Fruit fly (Drosophila melanogaster): Measurements from ENCODE around the gene Rpn3.

Gene Rpn3

DNA sequence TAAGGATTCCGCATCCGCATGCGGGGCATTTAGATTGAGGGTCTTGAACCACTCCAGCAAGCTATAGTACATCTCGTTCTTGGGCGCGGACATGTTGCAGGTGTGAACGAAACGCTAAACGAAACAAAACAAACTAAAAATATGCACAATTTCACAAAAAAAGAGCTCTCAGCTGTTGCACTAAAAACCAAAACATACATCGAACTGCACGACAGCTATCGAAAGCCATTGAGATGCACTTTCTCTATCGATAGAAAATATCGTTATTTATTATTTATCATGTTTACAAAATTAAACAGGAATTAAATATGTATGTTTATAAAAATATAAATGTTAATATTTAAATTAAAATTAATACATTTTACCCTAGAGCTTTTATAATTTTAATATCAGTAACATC, 18.3 kb upstream of the Rpn3 start, which contains the start of gene hook:
hook (minus strand) TSS at position 211 of the 400 bp plus-strand sequence.
- peak; percentile 22 for TF ChIP-seq CG12659 (GFP tag; optimal IDR thresholded peaks at IDR 0.05)
- no peak for TF ChIP-seq Elba2 (GFP tag; optimal IDR thresholded peaks at IDR 0.05)
- peak; percentile 81; the same call in 2 of the 4 replicates for TF ChIP-seq chinmo (GFP tag; IDR thresholded peaks at IDR 0.05; ENCODE audit: partially characterized antibody)
- TF ChIP-seq CG13287 (GFP tag; IDR thresholded peaks at IDR 0.05; ENCODE audit: partially characterized antibody), result peak; percentile 81
- TF ChIP-seq vnd (GFP tag; IDR thresholded peaks at IDR 0.05; ENCODE audit: partially characterized antibody), result peak; percentile 64
- peak; percentile 75 for TF ChIP-seq zen2 (GFP tag; IDR thresholded peaks at IDR 0.05; ENCODE audit: partially characterized antibody)
- TF ChIP-seq Antp (GFP tag; optimal IDR thresholded peaks at IDR 0.05), result no peak
- peak; percentile 45; the same call in 1 of the 3 replicates for TF ChIP-seq CG7963 (GFP tag; IDR thresholded peaks at IDR 0.05; ENCODE audit: partially characterized antibody)
- TF ChIP-seq CG12236 (GFP tag; optimal IDR thresholded peaks at IDR 0.05), result no peak
- peak; percentile 49; the same call in 2 of the 3 replicates for TF ChIP-seq row (GFP tag; IDR thresholded peaks at IDR 0.05)
- TF ChIP-seq Dll (GFP tag; IDR thresholded peaks at IDR 0.05; ENCODE audit: partially characterized antibody), result peak; percentile 85
- no peak for TF ChIP-seq CG9817 (tag; optimal IDR thresholded peaks at IDR 0.05)
- TF ChIP-seq CG16813 (GFP tag; IDR thresholded peaks at IDR 0.05; ENCODE audit: partially characterized antibody), result peak; percentile 69
- no peak for TF ChIP-seq maf-S (GFP tag; optimal IDR thresholded peaks at IDR 0.05)
- TF ChIP-seq CG9727 (GFP tag; optimal IDR thresholded peaks at IDR 0.05), result no peak
- peak; percentile 70 for TF ChIP-seq CG34224 (GFP tag; IDR thresholded peaks at IDR 0.05; ENCODE audit: partially characterized antibody)
- TF ChIP-seq bowl (GFP tag; IDR thresholded peaks at IDR 0.05), result no peak
- no peak for TF ChIP-seq CG3281 (GFP tag; optimal IDR thresholded peaks at IDR 0.05)
- no peak for TF ChIP-seq CG17612 (GFP tag; IDR thresholded peaks at IDR 0.05)
- peak; percentile 85 for TF ChIP-seq bbx (GFP tag; IDR thresholded peaks at IDR 0.05; ENCODE audit: partially characterized antibody)
- TF ChIP-seq CG6813 (GFP tag; optimal IDR thresholded peaks at IDR 0.05), result no peak
- 0 out of 2 replicates have a peak, but pooled peaks have one; percentile 14 for TF ChIP-seq Rfx (GFP tag; IDR thresholded peaks at IDR 0.05)
- TF ChIP-seq Doc3 (GFP tag; IDR thresholded peaks at IDR 0.05; ENCODE audit: partially characterized antibody), result peak; percentile 84
- no peak for TF ChIP-seq fu2 (GFP tag; optimal IDR thresholded peaks at IDR 0.05)
- TF ChIP-seq CG6854 (GFP tag; optimal IDR thresholded peaks at IDR 0.05), result no peak
- TF ChIP-seq CG6175 (GFP tag; IDR thresholded peaks at IDR 0.05), result no peak
- TF ChIP-seq CG14710 (tag; optimal IDR thresholded peaks at IDR 0.05), result peak; percentile 15
- TF ChIP-seq CG6791 (GFP tag; IDR thresholded peaks at IDR 0.05; ENCODE audit: partially characterized antibody), result peak; percentile 84
- TF ChIP-seq usp (GFP tag; optimal IDR thresholded peaks at IDR 0.05), result no peak
- peak; percentile 22 for TF ChIP-seq CG4617 (GFP tag; optimal IDR thresholded peaks at IDR 0.05; ENCODE audit: borderline replicate concordance)
- peak; percentile 69 for TF ChIP-seq Dref (GFP tag; IDR thresholded peaks at IDR 0.05)
- TF ChIP-seq inv (GFP tag; IDR thresholded peaks at IDR 0.05; ENCODE audit: partially characterized antibody), result peak; percentile 67
- TF ChIP-seq CG33557 (GFP tag; optimal IDR thresholded peaks at IDR 0.05), result no peak
- peak; percentile 2 for TF ChIP-seq phol (tag; optimal IDR thresholded peaks at IDR 0.05)
- TF ChIP-seq CG14860 (GFP tag; IDR thresholded peaks at IDR 0.05; ENCODE audit: partially characterized antibody), result peak; percentile 63
- peak; percentile 8 for TF ChIP-seq nmo (GFP tag; optimal IDR thresholded peaks at IDR 0.05)
- 0 out of 2 replicates have a peak, but pooled peaks have one; percentile 40 for TF ChIP-seq tna (GFP tag; IDR thresholded peaks at IDR 0.05; ENCODE audit: partially characterized antibody)
- TF ChIP-seq knrl (GFP tag; IDR thresholded peaks at IDR 0.05; ENCODE audit: partially characterized antibody), result peak; percentile 84
- TF ChIP-seq ato (GFP tag; IDR thresholded peaks at IDR 0.05; ENCODE audit: partially characterized antibody), result 0 out of 2 replicates have a peak, but pooled peaks have one; percentile 24
- TF ChIP-seq hb (GFP tag; IDR thresholded peaks at IDR 0.05; ENCODE audit: partially characterized antibody), result peak; percentile 67; the same call in 2 of the 3 replicates
- TF ChIP-seq Pdp1 (GFP tag; optimal IDR thresholded peaks at IDR 0.05), result no peak
- peak; percentile 76 for TF ChIP-seq Bgb (GFP tag; IDR thresholded peaks at IDR 0.05; ENCODE audit: partially characterized antibody)
- TF ChIP-seq lov (optimal IDR thresholded peaks at IDR 0.05), result no peak
- no peak for TF ChIP-seq lov (GFP tag; IDR thresholded peaks at IDR 0.05)
- no peak for TF ChIP-seq Sox100B (GFP tag; optimal IDR thresholded peaks at IDR 0.05)
- TF ChIP-seq fd102C (GFP tag; optimal IDR thresholded peaks at IDR 0.05), result no peak
- TF ChIP-seq ranshi (GFP tag; IDR thresholded peaks at IDR 0.05), result no peak
- no peak for TF ChIP-seq CG10654 (GFP tag; optimal IDR thresholded peaks at IDR 0.05)
